Worm (Caenorhabditis elegans): ENCODE data around the gene cpin-1.

The cpin-1 gene

DNA sequence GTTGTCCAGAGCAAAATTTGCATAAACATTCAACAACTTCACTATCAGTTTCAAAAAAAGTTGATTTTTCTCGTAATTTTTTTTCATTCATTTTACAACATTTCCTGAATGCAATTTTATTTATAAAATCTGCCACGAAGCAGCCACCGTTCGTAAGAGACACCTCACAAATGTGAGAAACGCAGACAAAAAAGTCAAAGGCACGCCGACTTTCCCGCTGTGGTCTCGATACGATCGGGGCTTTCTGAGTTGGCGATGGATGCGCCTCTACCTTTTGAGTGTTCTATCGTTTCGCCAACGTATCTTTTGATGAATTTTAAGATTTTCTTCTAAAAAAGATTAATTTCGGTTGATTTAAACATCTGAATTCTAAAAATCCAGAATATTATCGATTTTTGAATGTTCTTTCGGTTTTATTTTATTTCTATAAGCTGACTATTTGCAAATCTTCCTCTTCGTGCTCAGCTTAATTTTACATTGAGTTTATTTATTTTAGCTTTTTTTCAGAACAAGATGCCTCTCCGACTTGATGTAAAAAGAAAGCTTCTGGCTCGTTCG, 8.8 kb downstream of the cpin-1 start, which contains the start of gene copb-2 (continued):
- TF ChIP-seq Y105C5A.15 (GFP tag; IDR thresholded peaks at IDR 0.05), result no peak
- no peak for TF ChIP-seq mdt-29 (GFP tag; IDR thresholded peaks at IDR 0.05)
- TF ChIP-seq T26A8.4 (GFP tag; IDR thresholded peaks at IDR 0.05), result peak; percentile 36; the same call in 1 of the 2 replicates
- TF ChIP-seq zip-2 (tag; optimal IDR thresholded peaks at IDR 0.05), result no peak
- no peak for TF ChIP-seq lin-38 (GFP tag; IDR thresholded peaks at IDR 0.05)
- no peak for TF ChIP-seq ceh-32 (tag; optimal IDR thresholded peaks at IDR 0.05; ENCODE audit: poor library complexity)
- no peak for TF ChIP-seq ztf-11 (tag; optimal IDR thresholded peaks at IDR 0.05)
- no peak for TF ChIP-seq F44E2.7 (GFP tag; IDR thresholded peaks at IDR 0.05)
- TF ChIP-seq nhr-237 (tag; optimal IDR thresholded peaks at IDR 0.05), result no peak
- TF ChIP-seq nhr-48 (tag; optimal IDR thresholded peaks at IDR 0.05), result no peak
- TF ChIP-seq vab-7 (GFP tag; IDR thresholded peaks at IDR 0.05), result no peak
- TF ChIP-seq aha-1 (tag), result no peak
- no peak for TF ChIP-seq ztf-7 (tag; optimal IDR thresholded peaks at IDR 0.05)
- no peak for TF ChIP-seq snpc-4 (tag; optimal IDR thresholded peaks at IDR 0.05)
- TF ChIP-seq ZK546.5 (tag; optimal IDR thresholded peaks at IDR 0.05), result no peak
- TF ChIP-seq nhr-10 (tag; optimal IDR thresholded peaks at IDR 0.05), result no peak
- TF ChIP-seq hmg-1.1 (GFP tag; IDR thresholded peaks at IDR 0.05), result 0 out of 2 replicates have a peak, but pooled peaks have one; percentile 48
- TF ChIP-seq T20F7.1 (GFP tag; optimal IDR thresholded peaks at IDR 0.05), result peak; percentile 4
- no peak for TF ChIP-seq zfp-2 (tag; optimal IDR thresholded peaks at IDR 0.05)
- TF ChIP-seq dmd-6 (GFP tag; IDR thresholded peaks at IDR 0.05), result no peak; the same call in 1 of the 2 replicates
- no peak for TF ChIP-seq nhr-76 (tag; optimal IDR thresholded peaks at IDR 0.05)
- no peak for TF ChIP-seq ces-1 (GFP tag; optimal IDR thresholded peaks at IDR 0.05)
- TF ChIP-seq spr-3 (GFP tag; optimal IDR thresholded peaks at IDR 0.05), result no peak

DNA sequence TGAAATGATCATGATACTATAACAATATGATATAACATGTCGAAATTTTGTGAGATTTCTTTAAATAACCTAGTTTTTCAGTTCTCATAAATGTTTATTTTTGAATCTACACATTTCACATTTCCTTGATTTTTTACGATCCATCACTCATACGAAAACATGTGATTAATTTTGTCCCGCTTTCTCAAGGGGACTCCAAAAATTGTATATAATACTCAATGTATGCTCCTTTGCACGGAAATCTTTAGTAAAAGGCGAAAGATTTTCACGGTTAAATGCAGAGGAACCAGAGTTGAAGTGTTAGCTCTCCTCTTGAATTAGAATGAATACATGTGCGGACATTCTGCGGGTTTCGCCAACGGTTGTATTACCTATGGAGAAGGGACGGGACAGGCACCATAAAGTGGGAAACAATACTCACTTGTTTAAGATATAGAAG, 13.9 kb downstream of the cpin-1 start:
- TF ChIP-seq unc-39 (tag; optimal IDR thresholded peaks at IDR 0.05) (no peak), aha-1 (tag) (peak; percentile 61), hlh-11 (tag; optimal IDR thresholded peaks at IDR 0.05) (no peak), duxl-1 (tag; optimal IDR thresholded peaks at IDR 0.05; ENCODE audit: poor library complexity) (no peak), zfp-2 (tag; optimal IDR thresholded peaks at IDR 0.05) (no peak), F49E8.2 (tag; optimal IDR thresholded peaks at IDR 0.05; ENCODE audit: borderline replicate concordance) (peak; percentile 58), snpc-4 (tag; optimal IDR thresholded peaks at IDR 0.05) (peak; percentile 32), snpc-1.2 (GFP tag; IDR thresholded peaks at IDR 0.05) (peak; percentile 90), ZK337.2 (GFP tag; IDR thresholded peaks at IDR 0.05) (no peak), hlh-30 (tag; optimal IDR thresholded peaks at IDR 0.05; ENCODE audit: insufficient read depth) (no peak), lin-38 (GFP tag; IDR thresholded peaks at IDR 0.05) (peak; percentile 29; the same call in 1 of the 2 replicates), pqm-1 (tag; optimal IDR thresholded peaks at IDR 0.05) (no peak)

DNA sequence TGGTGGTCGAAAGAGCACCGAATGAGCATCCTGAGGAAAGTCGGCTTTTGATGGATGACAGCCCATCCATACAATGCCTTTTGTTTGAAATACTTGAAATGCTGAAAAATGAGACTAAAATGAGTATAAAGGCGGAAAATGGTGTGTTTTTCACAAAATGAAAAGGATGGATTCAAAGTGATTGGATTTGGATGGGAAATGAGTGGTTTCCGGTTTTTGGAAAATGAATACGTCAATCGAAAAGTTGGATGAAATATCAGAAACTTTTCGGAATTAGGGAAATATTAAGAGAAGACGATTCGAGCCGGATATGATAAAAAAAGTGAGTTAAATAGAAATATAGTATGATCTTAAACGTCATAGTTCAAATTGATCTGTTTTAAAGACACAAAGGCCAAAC, 16.9 kb downstream of the cpin-1 start, which contains the start of gene F38E11.6:
Gene F38E11.6 (minus strand): TSS at position 101 of the 400 bp plus-strand sequence.
- TF ChIP-seq lir-3 (tag; optimal IDR thresholded peaks at IDR 0.05), result no peak
- TF ChIP-seq Y48G9A.11 (GFP tag; IDR thresholded peaks at IDR 0.05), result no peak
- TF ChIP-seq jun-1 (tag; optimal IDR thresholded peaks at IDR 0.05), result no peak

DNA sequence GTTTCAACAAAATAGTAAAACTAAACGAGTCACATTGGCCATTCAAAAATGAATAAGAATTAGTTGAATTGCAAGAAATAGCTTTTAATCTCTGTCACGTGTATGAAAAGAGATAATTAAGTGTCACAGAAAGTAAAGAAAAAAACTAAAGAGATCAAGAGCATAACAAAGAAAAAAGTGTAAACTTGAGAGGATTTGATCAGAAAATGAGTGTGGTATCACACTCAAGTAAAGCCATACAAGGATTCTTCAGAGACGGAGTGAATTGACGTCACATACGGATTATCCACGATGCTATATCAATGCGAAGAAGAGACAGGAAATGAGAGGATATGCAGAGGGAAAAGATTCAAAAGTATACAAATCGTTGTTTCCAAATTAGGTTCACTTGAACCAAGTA, 18.8 kb downstream of the cpin-1 start:
- TF ChIP-seq nhr-237 (tag; optimal IDR thresholded peaks at IDR 0.05), result no peak
- no peak for TF ChIP-seq attf-4 (tag; optimal IDR thresholded peaks at IDR 0.05)
- TF ChIP-seq snpc-1.2 (GFP tag; IDR thresholded peaks at IDR 0.05), result no peak
- no peak for TF ChIP-seq spr-1 (tag; optimal IDR thresholded peaks at IDR 0.05)
- TF ChIP-seq unc-39 (tag; optimal IDR thresholded peaks at IDR 0.05), result no peak
- TF ChIP-seq T20F7.1 (GFP tag; optimal IDR thresholded peaks at IDR 0.05), result no peak
- no peak for TF ChIP-seq saeg-2 (GFP tag; IDR thresholded peaks at IDR 0.05)
- no peak for TF ChIP-seq nhr-25 (tag; optimal IDR thresholded peaks at IDR 0.05; ENCODE audit: borderline replicate concordance, insufficient read depth)
- no peak for TF ChIP-seq zip-11 (GFP tag; IDR thresholded peaks at IDR 0.05)
